Worm (Caenorhabditis elegans): ENCODE data around the gene str-1.

DNA sequence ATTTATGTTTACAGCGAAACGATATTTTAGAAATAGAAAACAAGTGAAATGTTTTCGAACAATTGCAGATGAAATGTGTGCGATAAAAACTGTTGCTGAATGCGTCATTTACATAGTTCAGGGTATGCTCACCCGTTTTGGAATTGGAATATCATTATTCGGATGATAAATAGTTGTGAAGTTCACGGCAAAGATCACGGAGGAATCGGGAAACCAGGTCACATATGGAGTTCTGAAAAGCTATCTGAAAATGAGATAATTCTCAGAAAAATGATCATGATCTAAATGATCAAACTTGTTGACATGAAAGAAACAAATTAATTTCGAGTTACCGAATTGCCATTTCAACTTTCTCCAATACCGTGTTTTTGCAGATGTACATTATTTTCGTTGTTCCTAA, 22.1 kb downstream of the str-1 start, which contains the start of gene best-16:
- TF ChIP-seq elt-1 (tag; optimal IDR thresholded peaks at IDR 0.05; ENCODE audit: borderline replicate concordance, insufficient read depth) (no peak), ztf-11 (tag; optimal IDR thresholded peaks at IDR 0.05) (no peak), unc-62 (GFP tag; optimal IDR thresholded peaks at IDR 0.05) (no peak), zip-8 (tag; optimal IDR thresholded peaks at IDR 0.05) (no peak), nhr-237 (tag; optimal IDR thresholded peaks at IDR 0.05) (no peak), ces-1 (GFP tag; optimal IDR thresholded peaks at IDR 0.05) (no peak), nhr-12 (tag; optimal IDR thresholded peaks at IDR 0.05) (no peak), nhr-28 (tag; optimal IDR thresholded peaks at IDR 0.05) (no peak), pha-4 (tag; optimal IDR thresholded peaks at IDR 0.05) (no peak), nhr-76 (tag; optimal IDR thresholded peaks at IDR 0.05) (no peak), cnd-1 (tag; optimal IDR thresholded peaks at IDR 0.05) (no peak), mab-5 (tag; optimal IDR thresholded peaks at IDR 0.05) (no peak)

All from whole organism, mixed stage, embryonic.